Fruit fly (Drosophila melanogaster) whole organism, embryonic: ENCODE results near the gene CG5235.

Experiments used
- CG12071 ChIP-seq: fragments of 200-800 bp; sonication (Bioruptor generic); optimal IDR thresholded peaks from 3 replicates; lab custom pipeline; 2018; ENCODE audit warnings: missing biosample characterization, mild to moderate bottlenecking, missing genetic modification characterization
- CG18262 ChIP-seq: fragments of 200-800 bp; optimal IDR thresholded peaks from 3 replicates; lab custom pipeline; 2019; ENCODE audit warnings: missing biosample characterization, mild to moderate bottlenecking, missing genetic modification characterization, moderate library complexity
- CG34224 ChIP-seq: fragments of 200-800 bp; sonication (Bioruptor generic); IDR thresholded peaks from 3 replicates; pipeline ENCODE4 v1.3.6; 2022; ENCODE audit warnings: missing biosample characterization, missing genetic modification characterization; ENCODE audit not compliant: partially characterized antibody
- Hand ChIP-seq: fragments of 200-800 bp; sonication (Bioruptor generic); optimal IDR thresholded peaks from 2 replicates; lab custom pipeline; 2017; ENCODE audit warnings: mild to moderate bottlenecking, missing biosample characterization, missing genetic modification reagents, missing genetic modification characterization
- Hsf ChIP-seq: fragments of 200-800 bp; sonication (Bioruptor generic); optimal IDR thresholded peaks from 3 replicates; lab custom pipeline; 2016; ENCODE audit warnings: missing biosample characterization, missing genetic modification characterization
- chinmo ChIP-seq: fragments of 200-800 bp; sonication (Bioruptor generic); IDR thresholded peaks from 4 replicates; pipeline ENCODE4 v1.3.6; 2022; ENCODE audit warnings: missing biosample characterization, missing genetic modification characterization; ENCODE audit not compliant: partially characterized antibody
- gem ChIP-seq: fragments of 200-800 bp; sonication (Bioruptor generic); optimal IDR thresholded peaks from 2 replicates; lab custom pipeline; 2019; ENCODE audit warnings: missing biosample characterization, mild to moderate bottlenecking, missing genetic modification characterization, moderate library complexity
- mam ChIP-seq: fragments of 200-800 bp; sonication (Bioruptor generic); optimal IDR thresholded peaks from 3 replicates; lab custom pipeline; 2016; ENCODE audit warnings: missing biosample characterization, missing genetic modification characterization
- odd ChIP-seq: fragments of 200-800 bp; sonication (Bioruptor generic); optimal IDR thresholded peaks from 2 replicates; lab custom pipeline; 2017; ENCODE audit warnings: missing biosample characterization, mild to moderate bottlenecking, missing genetic modification characterization
- org-1 ChIP-seq: fragments of 200-800 bp; sonication (Bioruptor generic); optimal IDR thresholded peaks from 2 replicates; lab custom pipeline; 2017; ENCODE audit warnings: missing biosample characterization, missing genetic modification characterization

- peak; percentile 85 for TF ChIP-seq CG18262
- no peak for TF ChIP-seq odd (GFP tag; lab: Kevin White, UChicago)
- TF ChIP-seq Hand = no peak
- 0 out of 4 replicates have a peak, but pooled peaks have one; percentile 46 for TF ChIP-seq chinmo (GFP tag; lab: Robert Waterston, UW)
- no peak for TF ChIP-seq mam
- peak; percentile 73 for TF ChIP-seq gem (tag; lab: Kevin White, UChicago)
- TF ChIP-seq Hsf (GFP tag; lab: Kevin White, UChicago) = no peak
- TF ChIP-seq CG12071 (GFP tag; lab: Kevin White, UChicago) = no peak
- TF ChIP-seq CG34224 (GFP tag; lab: Robert Waterston, UW) = no peak; the same call in 2 of the 3 replicates
- no peak for TF ChIP-seq org-1 (GFP tag; lab: Kevin White, UChicago)
These were observed 47.0 kb downstream of the CG5235 start for dm6 chr3L:16043045-16043781.
